Worm (Caenorhabditis elegans) whole organism, young adult: ENCODE results near the gene Y41D4A.4.

Experiments used
- B0261.1 ChIP-seq: sonication (generic microtip); optimal IDR thresholded peaks from 2 replicates; lab custom pipeline; 2016; ENCODE audit warnings: mild to moderate bottlenecking, missing genetic modification characterization, moderate library complexity, missing compliant biosample characterization
- B0336.3 ChIP-seq: fragments of 200-800 bp; sonication (Bioruptor generic); IDR thresholded peaks from 2 replicates; pipeline ENCODE4 v1.3.6; 2022; ENCODE audit warnings: missing genetic modification characterization, missing compliant biosample characterization
- D2030.7 ChIP-seq: fragments of 200-800 bp; sonication (Bioruptor generic); IDR thresholded peaks from 2 replicates; pipeline ENCODE4 v1.3.6; 2022; ENCODE audit warnings: missing genetic modification reagents, missing genetic modification characterization, missing compliant biosample characterization
- F33H1.4 ChIP-seq: fragments of 200-800 bp; sonication (Bioruptor generic); IDR thresholded peaks from 2 replicates; pipeline ENCODE4 v1.3.6; 2022; ENCODE audit warnings: missing genetic modification reagents, missing genetic modification characterization, missing compliant biosample characterization
- F52B5.7 ChIP-seq: sonication (generic microtip); optimal IDR thresholded peaks from 2 replicates; lab custom pipeline; 2016; ENCODE audit warnings: mild to moderate bottlenecking, missing genetic modification characterization, missing compliant biosample characterization
- K11D2.4 ChIP-seq: fragments of 200-800 bp; sonication (Bioruptor generic); IDR thresholded peaks from 2 replicates; pipeline ENCODE4 v1.3.6; 2022; ENCODE audit warnings: missing genetic modification reagents, missing genetic modification characterization, missing compliant biosample characterization
- K12H6.12 ChIP-seq: fragments of 200-800 bp; sonication (Bioruptor generic); optimal IDR thresholded peaks from 2 replicates; lab custom pipeline; 2018; ENCODE audit warnings: mild to moderate bottlenecking, missing genetic modification characterization, missing compliant biosample characterization
- ZK185.1 ChIP-seq: sonication (generic microtip); optimal IDR thresholded peaks from 2 replicates; lab custom pipeline; 2016; ENCODE audit warnings: mild to moderate bottlenecking, missing genetic modification characterization, missing compliant biosample characterization; ENCODE audit not compliant: poor library complexity, severe bottlenecking
- attf-5 ChIP-seq: fragments of 200-800 bp; sonication (Bioruptor generic); optimal IDR thresholded peaks from 2 replicates; lab custom pipeline; 2018; ENCODE audit warnings: mild to moderate bottlenecking, missing genetic modification characterization, missing compliant biosample characterization
- cebp-1 ChIP-seq, 2 experiments: fragments of 200-800 bp in 1 of 2; sonication (Bioruptor generic) in 1 of 2; sonication (generic microtip) in 1 of 2; IDR thresholded peaks in 1 of 2; optimal IDR thresholded peaks in 1 of 2; 2 replicates each; pipeline versions ENCODE4 v1.3.6 to Lab custom; 2017 to 2022; ENCODE audit warnings: missing compliant biosample characterization in 2 of 2, missing genetic modification characterization in 2 of 2, mild to moderate bottlenecking in 1 of 2, missing genetic modification reagents in 1 of 2, moderate library complexity in 1 of 2
- ceh-79 ChIP-seq: sonication (generic microtip); optimal IDR thresholded peaks from 2 replicates; lab custom pipeline; 2017; ENCODE audit warnings: mild to moderate bottlenecking, missing genetic modification characterization, missing compliant biosample characterization
- ceh-91 ChIP-seq: fragments of 200-800 bp; sonication (Bioruptor generic); IDR thresholded peaks from 2 replicates; pipeline ENCODE4 v1.3.6; 2022; ENCODE audit warnings: missing genetic modification reagents, missing genetic modification characterization, missing compliant biosample characterization
- dox-1 ChIP-seq: fragments of 200-800 bp; sonication (Bioruptor generic); IDR thresholded peaks from 2 replicates; pipeline ENCODE4 v1.3.6; 2022; ENCODE audit warnings: missing genetic modification reagents, missing genetic modification characterization, missing compliant biosample characterization
- egl-18 ChIP-seq: fragments of 200-800 bp; sonication (Bioruptor generic); IDR thresholded peaks from 2 replicates; pipeline ENCODE4 v1.3.6; 2022; ENCODE audit warnings: missing genetic modification reagents, missing genetic modification characterization, missing compliant biosample characterization
- egrh-3 ChIP-seq: fragments of 200-800 bp; sonication (Bioruptor generic); IDR thresholded peaks from 2 replicates; pipeline ENCODE4 v1.3.6; 2022; ENCODE audit warnings: missing genetic modification reagents, missing genetic modification characterization, missing compliant biosample characterization
- him-1 ChIP-seq: sonication (generic microtip); optimal IDR thresholded peaks from 2 replicates; lab custom pipeline; 2016; ENCODE audit warnings: missing genotype, missing genetic modification reagents, missing genetic modification characterization, missing compliant biosample characterization
- hmg-1.2 ChIP-seq: fragments of 200-800 bp; sonication (Bioruptor generic); IDR thresholded peaks from 2 replicates; pipeline ENCODE4 v1.3.6; 2022; ENCODE audit warnings: missing genetic modification reagents, missing genetic modification characterization, missing compliant biosample characterization
- let-607 ChIP-seq, 2 experiments: fragments of 200-800 bp in 1 of 2; sonication (Bioruptor generic) in 1 of 2; sonication (generic microtip) in 1 of 2; optimal IDR thresholded peaks; 2 replicates each; lab custom pipeline; 2016 to 2018; ENCODE audit warnings: mild to moderate bottlenecking in 2 of 2, missing compliant biosample characterization in 2 of 2, missing genetic modification characterization in 2 of 2, moderate library complexity in 2 of 2, missing genotype in 1 of 2
- lin-26 ChIP-seq: fragments of 200-800 bp; sonication (Bioruptor generic); IDR thresholded peaks from 2 replicates; pipeline ENCODE4 v1.3.6; 2022; ENCODE audit warnings: missing genetic modification reagents, missing genetic modification characterization, missing compliant biosample characterization
- lir-1 ChIP-seq: fragments of 200-800 bp; sonication (Bioruptor generic); conservative IDR thresholded peaks from 2 replicates; pipeline ENCODE4 v1.3.6; 2022; ENCODE audit warnings: missing genetic modification reagents, missing genetic modification characterization, missing compliant biosample characterization
- madf-10 ChIP-seq: sonication (generic microtip); optimal IDR thresholded peaks from 2 replicates; lab custom pipeline; 2016; ENCODE audit warnings: mild to moderate bottlenecking, missing genetic modification characterization, missing compliant biosample characterization
- madf-6 ChIP-seq: fragments of 200-800 bp; sonication (Bioruptor generic); IDR thresholded peaks from 2 replicates; pipeline ENCODE4 v1.3.6; 2022; ENCODE audit warnings: missing genetic modification reagents, missing genetic modification characterization, missing compliant biosample characterization
- mcd-1 ChIP-seq: fragments of 200-800 bp; sonication (Bioruptor generic); IDR thresholded peaks from 2 replicates; pipeline ENCODE4 v1.3.6; 2022; ENCODE audit warnings: missing genetic modification reagents, missing genetic modification characterization, missing compliant biosample characterization
- nfyb-1 ChIP-seq: fragments of 200-800 bp; sonication (Bioruptor generic); IDR thresholded peaks from 2 replicates; pipeline ENCODE4 v1.3.6; 2022; ENCODE audit warnings: missing genetic modification reagents, missing genetic modification characterization, missing compliant biosample characterization
- nhr-80 ChIP-seq: sonication (generic microtip); optimal IDR thresholded peaks from 2 replicates; lab custom pipeline; 2016; ENCODE audit warnings: missing genetic modification characterization, missing compliant biosample characterization
- rpc-1 ChIP-seq, 2 experiments: fragments of 150-350 bp in 1 of 2; sonication (generic microtip) in 1 of 2; optimal IDR thresholded peaks; 2 replicates each; lab custom pipeline; 2014 to 2018; ENCODE audit warnings: missing biosample characterization in 1 of 2, missing genetic modification characterization in 1 of 2, missing genetic modification reagents in 1 of 2, missing genotype in 1 of 2
- sdz-38 ChIP-seq: sonication (generic microtip); optimal IDR thresholded peaks from 2 replicates; lab custom pipeline; 2016; ENCODE audit warnings: missing genotype, missing genetic modification characterization, missing compliant biosample characterization
- snpc-1.1 ChIP-seq: sonication (generic microtip); optimal IDR thresholded peaks from 2 replicates; lab custom pipeline; 2017; ENCODE audit warnings: missing genetic modification characterization, mild to moderate bottlenecking, missing compliant biosample characterization, antibody characterized with exemption, moderate library complexity, missing genotype, missing genetic modification reagents; ENCODE audit not compliant: insufficient read depth
- snpc-1.3 ChIP-seq: sonication (generic microtip); optimal IDR thresholded peaks from 2 replicates; lab custom pipeline; 2017; ENCODE audit warnings: missing genetic modification characterization, mild to moderate bottlenecking, missing compliant biosample characterization, antibody characterized with exemption, moderate library complexity, missing genotype, missing genetic modification reagents; ENCODE audit not compliant: insufficient read depth
- xnd-1 ChIP-seq: sonication (generic microtip); optimal IDR thresholded peaks from 2 replicates; lab custom pipeline; 2016; ENCODE audit warnings: missing genotype, missing genetic modification reagents, missing genetic modification characterization, missing compliant biosample characterization
- zfh-2 ChIP-seq: fragments of 200-800 bp; sonication (Bioruptor generic); conservative IDR thresholded peaks from 2 replicates; pipeline ENCODE4 v1.3.6; 2022; ENCODE audit warnings: missing genetic modification reagents, missing genetic modification characterization, missing compliant biosample characterization
- ztf-18 ChIP-seq: sonication (generic microtip); optimal IDR thresholded peaks from 2 replicates; lab custom pipeline; 2016; ENCODE audit warnings: missing genotype, mild to moderate bottlenecking, missing genetic modification characterization, missing compliant biosample characterization
- ztf-28 ChIP-seq: fragments of 200-800 bp; sonication (Bioruptor generic); IDR thresholded peaks from 2 replicates; pipeline ENCODE4 v1.3.6; 2022; ENCODE audit warnings: missing genetic modification reagents, missing genetic modification characterization, missing compliant biosample characterization

Y41D4A.4 gene

ce11 chrIV:1738892-1739291 lies 6.9 kb upstream of the Y41D4A.4 start (continued):
- TF ChIP-seq snpc-1.3 (tag; lab: Kevin White, UChicago) (no peak), ztf-28 (no peak), F52B5.7 (no peak)

- TF ChIP-seq hmg-1.2 (GFP tag; lab: Robert Waterston, UW): peak; percentile 57; the same call in 1 of the 2 replicates
- peak; percentile 66 for TF ChIP-seq madf-10 (tag; lab: Kevin White, UChicago)
- TF ChIP-seq lir-1 (GFP tag; lab: Robert Waterston, UW): no peak
- peak; percentile 22 for TF ChIP-seq attf-5 (GFP tag; lab: Kevin White, UChicago)
- no peak for TF ChIP-seq sdz-38 (tag; lab: Kevin White, UChicago)
- TF ChIP-seq cebp-1 (GFP tag; IDR thresholded peaks at IDR 0.05; lab: Robert Waterston, UW): no peak
- peak; percentile 43 for TF ChIP-seq cebp-1 (tag; optimal IDR thresholded peaks at IDR 0.05; lab: Kevin White, UChicago)
- peak; percentile 22; the same call in 1 of the 2 replicates for TF ChIP-seq mcd-1 (GFP tag; lab: Robert Waterston, UW)
- peak; percentile 46 to 83 for TF ChIP-seq let-607 (tag; optimal IDR thresholded peaks at IDR 0.05; lab: Kevin White, UChicago)
- TF ChIP-seq zfh-2 (GFP tag; lab: Robert Waterston, UW): peak; percentile 92
- no peak for TF ChIP-seq ceh-91 (GFP tag; lab: Robert Waterston, UW)
- TF ChIP-seq nhr-80 (tag; lab: Kevin White, UChicago): peak; percentile 51
- TF ChIP-seq nfyb-1 (GFP tag; lab: Robert Waterston, UW): peak; percentile 41; the same call in 1 of the 2 replicates
- 0 out of 2 replicates have a peak, but pooled peaks have one; percentile 24 for TF ChIP-seq dox-1
- TF ChIP-seq lin-26 (GFP tag; lab: Robert Waterston, UW): 0 out of 2 replicates have a peak, but pooled peaks have one; percentile 30
- TF ChIP-seq F33H1.4 (GFP tag; lab: Robert Waterston, UW): peak; percentile 50
Observed at ce11 chrIV:1739366-1740104, 6.3 kb upstream of the Y41D4A.4 start.

ce11 chrIV:1740105-1741023 lies 5.4 kb upstream of the Y41D4A.4 start, which contains the start of gene ptpn-22:
TSS of gene ptpn-22 (minus strand) at chrIV:1740262.
- TF ChIP-seq let-607 (tag; optimal IDR thresholded peaks at IDR 0.05; lab: Kevin White, UChicago) (peak; percentile 55 to 56), ZK185.1 (no peak), ztf-18 (tag; lab: Kevin White, UChicago) (no peak), egl-18 (GFP tag; lab: Robert Waterston, UW) (no peak), ceh-79 (tag; lab: Kevin White, UChicago) (no peak), rpc-1 (optimal IDR thresholded peaks at IDR 0.05; lab: Kevin White, UChicago) (no peak), rpc-1 (tag; optimal IDR thresholded peaks at IDR 0.05; lab: Kevin White, UChicago) (no peak), attf-5 (GFP tag; lab: Kevin White, UChicago) (no peak), D2030.7 (GFP tag; lab: Robert Waterston, UW) (no peak)

ce11 chrIV:1751243-1751642 lies 5.4 kb downstream of the Y41D4A.4 start:
- TF ChIP-seq nhr-80 (tag; lab: Kevin White, UChicago) (no peak), snpc-1.1 (no peak), egrh-3 (GFP tag; lab: Robert Waterston, UW) (peak; percentile 38; the same call in 1 of the 2 replicates), xnd-1 (no peak), madf-6 (GFP tag; lab: Robert Waterston, UW) (peak; percentile 40; the same call in 1 of the 2 replicates), B0336.3 (GFP tag; lab: Robert Waterston, UW) (no peak), hmg-1.2 (GFP tag; lab: Robert Waterston, UW) (no peak), snpc-1.3 (tag; lab: Kevin White, UChicago) (no peak), K11D2.4 (GFP tag; lab: Robert Waterston, UW) (0 out of 2 replicates have a peak, but pooled peaks have one; percentile 27), him-1 (tag; lab: Kevin White, UChicago) (no peak), K12H6.12 (no peak), B0261.1 (tag; lab: Kevin White, UChicago) (no peak), cebp-1 (GFP tag; IDR thresholded peaks at IDR 0.05; lab: Robert Waterston, UW) (no peak), cebp-1 (tag; optimal IDR thresholded peaks at IDR 0.05; lab: Kevin White, UChicago) (peak; percentile 28)
- TF ChIP-seq, all 124 proteins: peak for 4
